Worm (Caenorhabditis elegans) whole organism, L1 larva: Measurements from ENCODE around the gene C17E7.13.

ENCODE experiments used
- nhr-237 ChIP-seq: fragments of 150-350 bp; optimal IDR thresholded peaks from 2 replicates; lab custom pipeline; 2014; ENCODE audit warnings: missing biosample characterization, missing genetic modification characterization
- pag-3 ChIP-seq: sonication (generic microtip); optimal IDR thresholded peaks from 2 replicates; lab custom pipeline; 2017; ENCODE audit warnings: missing genetic modification characterization, mild to moderate bottlenecking, missing compliant biosample characterization, antibody characterized with exemption, borderline replicate concordance; ENCODE audit not compliant: insufficient read depth

- TF ChIP-seq nhr-237 (tag; lab: Kevin White, UChicago), result no peak
- no peak for TF ChIP-seq pag-3 (tag; lab: Kevin White, UChicago)
Observed at ce11 chrV:3929099-3929498, 40.0 kb upstream of the C17E7.13 start, which contains the start of gene srx-64.
